Worm (Caenorhabditis elegans): Measurements from ENCODE around the gene scly-1.

Gene scly-1

DNA sequence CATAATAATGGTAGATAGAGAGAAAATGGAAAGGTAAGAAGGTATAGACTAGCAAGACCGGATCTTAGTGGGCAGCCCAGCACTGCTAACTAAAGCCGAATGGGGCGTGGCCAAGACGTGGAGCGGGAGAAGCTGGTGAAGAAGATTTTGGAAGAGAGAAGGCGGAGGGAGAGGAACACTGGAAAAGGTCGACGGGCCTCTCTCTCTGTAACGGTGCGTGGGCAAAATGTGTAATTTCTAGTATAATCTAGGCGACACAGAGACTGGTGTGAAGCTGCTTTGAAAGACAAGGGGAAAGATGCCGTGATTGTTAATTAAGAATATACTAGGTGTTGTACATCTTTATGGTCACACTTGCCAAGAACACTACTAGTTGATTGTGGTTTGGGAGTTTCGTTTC, 24.9 kb downstream of the scly-1 start, which contains the start of gene F13H8.5:
TSS of gene F13H8.5 (minus strand) at position 101 of the 400 bp plus-strand sequence.
- no peak for TF ChIP-seq ztf-1 (GFP tag; conservative IDR thresholded peaks at IDR 0.05)
- no peak for TF ChIP-seq nhr-21 (tag; optimal IDR thresholded peaks at IDR 0.05)
- TF ChIP-seq nhr-10 (tag; optimal IDR thresholded peaks at IDR 0.05), result no peak
- no peak for TF ChIP-seq snpc-4 (tag; optimal IDR thresholded peaks at IDR 0.05)
- no peak for TF ChIP-seq mdl-1 (tag; optimal IDR thresholded peaks at IDR 0.05)
- TF ChIP-seq skn-1 (tag; optimal IDR thresholded peaks at IDR 0.05), result no peak
- no peak for TF ChIP-seq ztf-4 (tag; optimal IDR thresholded peaks at IDR 0.05)
- no peak for TF ChIP-seq unc-39 (tag; optimal IDR thresholded peaks at IDR 0.05)
- TF ChIP-seq alr-1 (tag; optimal IDR thresholded peaks at IDR 0.05), result no peak
- TF ChIP-seq zag-1 (tag; optimal IDR thresholded peaks at IDR 0.05), result no peak
- TF ChIP-seq mbf-1 (tag; optimal IDR thresholded peaks at IDR 0.05), result no peak
- no peak for TF ChIP-seq sma-3 (GFP tag; optimal IDR thresholded peaks at IDR 0.05)
- TF ChIP-seq elt-1 (tag; optimal IDR thresholded peaks at IDR 0.05), result no peak
- no peak for TF ChIP-seq mab-5 (tag; optimal IDR thresholded peaks at IDR 0.05)

DNA sequence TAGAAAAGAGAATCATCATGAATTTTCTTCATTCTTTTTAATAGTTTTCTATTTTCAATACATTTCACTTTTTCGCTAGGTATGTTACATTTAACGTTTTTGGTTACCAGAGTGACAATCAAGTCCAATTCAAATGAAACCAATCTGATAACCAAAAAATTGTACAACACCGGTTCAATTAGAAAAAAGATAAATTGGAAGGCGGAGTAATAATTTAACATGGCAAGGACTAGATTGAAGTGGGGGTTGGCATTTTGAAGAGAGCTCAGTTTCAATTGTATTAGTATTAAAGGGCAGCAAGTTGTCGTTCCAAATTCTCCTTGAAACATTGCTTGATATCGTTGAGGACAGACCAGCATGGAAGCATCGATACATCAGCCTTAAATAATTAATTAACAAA, 28.2 kb downstream of the scly-1 start:
- no peak for TF ChIP-seq lsy-2 (tag; optimal IDR thresholded peaks at IDR 0.05)
- no peak for TF ChIP-seq snpc-4 (tag; optimal IDR thresholded peaks at IDR 0.05)
- TF ChIP-seq zag-1 (tag; optimal IDR thresholded peaks at IDR 0.05), result no peak
- no peak for TF ChIP-seq lin-39 (tag; optimal IDR thresholded peaks at IDR 0.05)
- no peak for TF ChIP-seq mdl-1 (tag; optimal IDR thresholded peaks at IDR 0.05)
- TF ChIP-seq lin-13 (GFP tag; optimal IDR thresholded peaks at IDR 0.05), result no peak
- TF ChIP-seq ceh-82 (tag; optimal IDR thresholded peaks at IDR 0.05), result no peak
- TF ChIP-seq skn-1 (tag; optimal IDR thresholded peaks at IDR 0.05), result no peak
- TF ChIP-seq alr-1 (tag; optimal IDR thresholded peaks at IDR 0.05), result no peak
- TF ChIP-seq ceh-16 (tag; optimal IDR thresholded peaks at IDR 0.05), result no peak
- TF ChIP-seq blmp-1 (tag; optimal IDR thresholded peaks at IDR 0.05; ENCODE audit: insufficient read depth), result no peak
- no peak for TF ChIP-seq sma-9 (GFP tag; optimal IDR thresholded peaks at IDR 0.05)
- no peak for TF ChIP-seq sma-9 (tag; optimal IDR thresholded peaks at IDR 0.05)

DNA sequence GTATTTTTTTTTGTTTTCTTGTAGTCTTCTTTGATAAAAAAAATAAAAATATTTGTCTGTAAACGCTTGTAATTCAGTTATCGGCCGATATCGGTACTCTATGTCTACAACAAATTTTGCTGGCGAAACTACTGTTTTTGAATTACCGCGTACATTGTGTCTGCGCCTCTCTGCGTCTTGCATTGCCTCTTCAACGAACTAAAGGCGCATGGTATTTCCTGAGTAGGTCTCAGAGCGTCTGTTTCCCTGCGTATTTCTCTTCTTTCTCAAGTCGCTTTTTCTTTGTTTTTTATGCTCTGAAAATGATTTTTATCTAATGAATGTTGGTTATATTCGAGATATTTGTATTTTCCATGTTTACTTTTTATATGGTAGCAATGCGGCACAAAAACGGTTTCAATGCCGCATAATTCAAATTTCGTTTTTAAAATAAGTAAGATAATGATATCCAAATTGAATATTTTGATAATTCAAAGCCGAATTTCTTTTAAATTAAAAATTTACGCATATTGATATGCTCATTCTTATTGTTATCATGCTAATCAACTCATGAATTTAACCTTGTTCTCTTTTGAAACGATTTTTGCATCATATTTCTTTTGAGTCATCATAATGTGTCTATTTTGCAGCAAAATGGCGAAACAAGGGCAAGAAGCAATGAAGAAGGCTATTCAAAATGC, 30.0 kb downstream of the scly-1 start, which contains the start of gene phb-2:
TSS of gene phb-2 (plus strand) at position 630 of the 680 bp plus-strand sequence.
- TF ChIP-seq skn-1 (tag; optimal IDR thresholded peaks at IDR 0.05) (no peak), mbf-1 (tag; optimal IDR thresholded peaks at IDR 0.05) (no peak), fos-1 (tag; optimal IDR thresholded peaks at IDR 0.05) (peak; percentile 62), R02D3.7 (tag; optimal IDR thresholded peaks at IDR 0.05) (no peak), nhr-23 (tag; optimal IDR thresholded peaks at IDR 0.05) (no peak), egl-27 (tag; optimal IDR thresholded peaks at IDR 0.05) (no peak), elt-3 (tag; optimal IDR thresholded peaks at IDR 0.05) (no peak), blmp-1 (tag; optimal IDR thresholded peaks at IDR 0.05; ENCODE audit: insufficient read depth) (no peak), lin-11 (tag; optimal IDR thresholded peaks at IDR 0.05) (peak; percentile 74), ZK546.5 (tag; optimal IDR thresholded peaks at IDR 0.05) (no peak), ztf-11 (tag; optimal IDR thresholded peaks at IDR 0.05) (no peak), ztf-4 (tag; optimal IDR thresholded peaks at IDR 0.05) (peak; percentile 72), nhr-6 (tag; optimal IDR thresholded peaks at IDR 0.05) (peak; percentile 43), ceh-82 (tag; optimal IDR thresholded peaks at IDR 0.05) (peak; percentile 11), ceh-16 (tag; optimal IDR thresholded peaks at IDR 0.05) (no peak), C34F6.9 (tag; optimal IDR thresholded peaks at IDR 0.05) (peak; percentile 84), nhr-21 (tag; optimal IDR thresholded peaks at IDR 0.05) (peak; percentile 68), nhr-11 (tag; optimal IDR thresholded peaks at IDR 0.05) (no peak), mdl-1 (tag; optimal IDR thresholded peaks at IDR 0.05) (no peak), snpc-4 (tag; optimal IDR thresholded peaks at IDR 0.05) (peak; percentile 3), unc-62 (GFP tag; optimal IDR thresholded peaks at IDR 0.05) (no peak), nhr-129 (tag; optimal IDR thresholded peaks at IDR 0.05) (peak; percentile 92), lin-13 (GFP tag; optimal IDR thresholded peaks at IDR 0.05) (peak; percentile 65), unc-55 (GFP tag; optimal IDR thresholded peaks at IDR 0.05) (peak; percentile 93), F13H6.1 (tag; optimal IDR thresholded peaks at IDR 0.05) (peak; percentile 65), lin-39 (tag; optimal IDR thresholded peaks at IDR 0.05) (no peak), Y55F3AM.14 (GFP tag; optimal IDR thresholded peaks at IDR 0.05) (no peak), nhr-25 (tag; optimal IDR thresholded peaks at IDR 0.05) (peak; percentile 75), unc-39 (tag; optimal IDR thresholded peaks at IDR 0.05) (no peak), sem-4 (tag; optimal IDR thresholded peaks at IDR 0.05) (no peak), elt-1 (tag; optimal IDR thresholded peaks at IDR 0.05) (no peak), nhr-237 (tag; optimal IDR thresholded peaks at IDR 0.05) (no peak), nhr-12 (tag; optimal IDR thresholded peaks at IDR 0.05) (no peak), zag-1 (tag; optimal IDR thresholded peaks at IDR 0.05) (no peak), peb-1 (tag; optimal IDR thresholded peaks at IDR 0.05) (no peak), sma-9 (GFP tag; optimal IDR thresholded peaks at IDR 0.05) (peak; percentile 70), sma-9 (tag; optimal IDR thresholded peaks at IDR 0.05) (no peak), ztf-1 (GFP tag; conservative IDR thresholded peaks at IDR 0.05) (no peak), aly-2 (tag; optimal IDR thresholded peaks at IDR 0.05) (no peak), nhr-10 (tag; optimal IDR thresholded peaks at IDR 0.05) (no peak), dmd-4 (tag; optimal IDR thresholded peaks at IDR 0.05) (no peak), nhr-77 (tag; optimal IDR thresholded peaks at IDR 0.05) (no peak), ama-1 (optimal IDR thresholded peaks at IDR 0.05) (peak; percentile 23), alr-1 (tag; optimal IDR thresholded peaks at IDR 0.05) (no peak)
